Fruit fly (Drosophila melanogaster): ENCODE measurements around the gene CG31088.

Gene CG31088

dm6 chr3R:15993139-15993804, 42.5 kb upstream of the CG31088 start (continued):
- TF ChIP-seq CG3726 (GFP tag; IDR thresholded peaks at IDR 0.05) (no peak), Mad (GFP tag; optimal IDR thresholded peaks at IDR 0.05) (no peak), CG10565 (GFP tag; optimal IDR thresholded peaks at IDR 0.05) (no peak), Stat92E (GFP tag; optimal IDR thresholded peaks at IDR 0.05) (no peak), sqz (GFP tag; optimal IDR thresholded peaks at IDR 0.05) (no peak), CG14667 (GFP tag; IDR thresholded peaks at IDR 0.05) (no peak), CG17912 (GFP tag; optimal IDR thresholded peaks at IDR 0.05) (peak; percentile 42), en (GFP tag; optimal IDR thresholded peaks at IDR 0.05) (no peak), CG18262 (tag; optimal IDR thresholded peaks at IDR 0.05) (peak; percentile 52), CG12391 (tag; optimal IDR thresholded peaks at IDR 0.05) (peak; percentile 32), sim (GFP tag; IDR thresholded peaks at IDR 0.05) (no peak), CG9817 (tag; optimal IDR thresholded peaks at IDR 0.05) (no peak), CG17186 (GFP tag; optimal IDR thresholded peaks at IDR 0.05) (no peak), pfk (GFP tag; optimal IDR thresholded peaks at IDR 0.05) (no peak), stc (GFP tag; IDR thresholded peaks at IDR 0.05) (no peak), tna (GFP tag; IDR thresholded peaks at IDR 0.05; ENCODE audit: partially characterized antibody) (no peak; the same call in 1 of the 2 replicates), pho (GFP tag; optimal IDR thresholded peaks at IDR 0.05) (no peak), Dip3 (GFP tag; optimal IDR thresholded peaks at IDR 0.05) (no peak), NC2α (GFP tag; optimal IDR thresholded peaks at IDR 0.05) (no peak), HLH4C (GFP tag; IDR thresholded peaks at IDR 0.05; ENCODE audit: partially characterized antibody) (0 out of 3 replicates have a peak, but pooled peaks have one; percentile 29), stwl (tag; optimal IDR thresholded peaks at IDR 0.05) (no peak), CG12219 (GFP tag; optimal IDR thresholded peaks at IDR 0.05) (no peak), slou (GFP tag; optimal IDR thresholded peaks at IDR 0.05) (no peak), ro (GFP tag; IDR thresholded peaks at IDR 0.05) (no peak), CG7963 (GFP tag; IDR thresholded peaks at IDR 0.05; ENCODE audit: partially characterized antibody) (no peak), slp2 (GFP tag; optimal IDR thresholded peaks at IDR 0.05) (no peak), CG13894 (tag; optimal IDR thresholded peaks at IDR 0.05) (no peak), seq (GFP tag; IDR thresholded peaks at IDR 0.05) (no peak; the same call in 1 of the 2 replicates), emc (GFP tag; optimal IDR thresholded peaks at IDR 0.05) (no peak), Oli (tag; optimal IDR thresholded peaks at IDR 0.05) (no peak), Aef1 (GFP tag; IDR thresholded peaks at IDR 0.05) (peak; percentile 94), CG30020 (tag; optimal IDR thresholded peaks at IDR 0.05) (no peak), Spps (tag; optimal IDR thresholded peaks at IDR 0.05) (no peak), CG12071 (GFP tag; optimal IDR thresholded peaks at IDR 0.05) (peak; percentile 2), CG1529 (GFP tag; optimal IDR thresholded peaks at IDR 0.05) (no peak), Sry-β (GFP tag; optimal IDR thresholded peaks at IDR 0.05) (no peak), klu (GFP tag; IDR thresholded peaks at IDR 0.05) (no peak), bab2 (GFP tag; optimal IDR thresholded peaks at IDR 0.05) (no peak), pros (GFP tag; optimal IDR thresholded peaks at IDR 0.05) (no peak), gfzf (GFP tag; optimal IDR thresholded peaks at IDR 0.05) (no peak), Nf-YC (tag; optimal IDR thresholded peaks at IDR 0.05) (peak; percentile 99), Trl (optimal IDR thresholded peaks at IDR 0.05) (peak; percentile 84 to 86), Trl (GFP tag; optimal IDR thresholded peaks at IDR 0.05) (no peak), wek (GFP tag; optimal IDR thresholded peaks at IDR 0.05) (no peak), CG18011 (GFP tag; optimal IDR thresholded peaks at IDR 0.05) (peak; percentile 54), CG15601 (tag; optimal IDR thresholded peaks at IDR 0.05) (no peak), CG7987 (GFP tag; optimal IDR thresholded peaks at IDR 0.05) (peak; percentile 50), B-H2 (GFP tag; optimal IDR thresholded peaks at IDR 0.05) (no peak), hkb (optimal IDR thresholded peaks at IDR 0.05) (no peak), hkb (GFP tag; IDR thresholded peaks at IDR 0.05) (peak; percentile 43; the same call in 1 of the 2 replicates)
